Worm (Caenorhabditis elegans) whole organism, L2 larva: ENCODE data around the gene C17C3.11.

Experiments
- Y55F3AM.14 ChIP-seq: fragments of 200-800 bp; sonication (Bioruptor generic); optimal IDR thresholded peaks from 2 replicates; lab custom pipeline; 2018; ENCODE audit warnings: mild to moderate bottlenecking, missing genetic modification characterization, missing compliant biosample characterization
- ZK546.5 ChIP-seq: sonication (generic microtip); optimal IDR thresholded peaks from 2 replicates; lab custom pipeline; 2017; ENCODE audit warnings: missing biosample characterization, missing genetic modification characterization
- ceh-82 ChIP-seq: fragments of 150-350 bp; optimal IDR thresholded peaks from 2 replicates; lab custom pipeline; 2014; ENCODE audit warnings: missing biosample characterization, missing genetic modification characterization
- elt-3 ChIP-seq: sonication (generic microtip); optimal IDR thresholded peaks from 2 replicates; lab custom pipeline; 2017; ENCODE audit warnings: missing biosample characterization, missing genetic modification characterization
- fos-1 ChIP-seq: fragments of 150-350 bp; optimal IDR thresholded peaks from 2 replicates; lab custom pipeline; 2014; ENCODE audit warnings: missing biosample characterization, missing genetic modification characterization
- lin-13 ChIP-seq: fragments of 150-350 bp; optimal IDR thresholded peaks from 2 replicates; lab custom pipeline; 2014; ENCODE audit warnings: missing biosample characterization, missing genetic modification reagents, missing genetic modification characterization
- nhr-77 ChIP-seq: fragments of 150-350 bp; optimal IDR thresholded peaks from 2 replicates; lab custom pipeline; 2014; ENCODE audit warnings: missing biosample characterization, missing genetic modification characterization
- skn-1 ChIP-seq: sonication (generic microtip); optimal IDR thresholded peaks from 2 replicates; lab custom pipeline; 2017; ENCODE audit warnings: missing biosample characterization, missing genetic modification characterization
- sma-3 ChIP-seq: sonication (generic microtip); optimal IDR thresholded peaks from 2 replicates; lab custom pipeline; 2016; ENCODE audit warnings: missing genetic modification reagents, missing genetic modification characterization, missing compliant biosample characterization
- snpc-4 ChIP-seq: fragments of 150-350 bp; optimal IDR thresholded peaks from 2 replicates; lab custom pipeline; 2014; ENCODE audit warnings: missing biosample characterization, missing genetic modification characterization
- unc-62 ChIP-seq: fragments of 150-350 bp; optimal IDR thresholded peaks from 2 replicates; lab custom pipeline; 2014; ENCODE audit warnings: missing biosample characterization, missing genetic modification reagents, missing genetic modification characterization
- ztf-11 ChIP-seq: sonication (generic microtip); optimal IDR thresholded peaks from 2 replicates; lab custom pipeline; 2017; ENCODE audit warnings: missing biosample characterization, missing genetic modification characterization

DNA sequence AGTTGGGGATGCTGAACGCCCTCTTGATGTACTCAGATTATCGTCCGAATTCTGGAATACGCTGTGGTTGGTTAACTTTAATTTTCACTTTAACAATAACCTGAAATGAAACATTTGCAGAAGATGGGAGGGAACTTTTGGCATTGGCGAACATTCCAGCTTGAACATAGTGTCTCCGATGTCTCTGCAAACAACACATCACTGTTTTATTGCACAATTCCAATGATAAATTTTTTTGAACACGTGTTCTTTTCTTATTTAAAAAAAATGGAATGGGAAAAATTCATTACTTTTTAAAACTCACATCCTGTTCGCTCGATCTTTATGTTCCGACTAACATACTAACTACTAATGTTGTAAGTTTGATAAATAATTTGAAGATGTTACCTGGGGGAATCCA lies 37.2 kb upstream of the C17C3.11 start, which contains the start of gene fzy-1:
- no peak for TF ChIP-seq fos-1 (tag; lab: Kevin White, UChicago)
- TF ChIP-seq ceh-82 (tag; lab: Kevin White, UChicago) = no peak
- no peak for TF ChIP-seq snpc-4 (tag; lab: Kevin White, UChicago)
- TF ChIP-seq ZK546.5 (tag; lab: Kevin White, UChicago) = no peak
- TF ChIP-seq nhr-77 = no peak
- TF ChIP-seq unc-62 (GFP tag; lab: Kevin White, UChicago) = no peak
- TF ChIP-seq ztf-11 (tag; lab: Kevin White, UChicago) = no peak
- no peak for TF ChIP-seq sma-3 (GFP tag; lab: Kevin White, UChicago)
- no peak for TF ChIP-seq skn-1 (tag; lab: Kevin White, UChicago)
- TF ChIP-seq lin-13 (GFP tag; lab: Kevin White, UChicago) = no peak
- no peak for TF ChIP-seq elt-3
- TF ChIP-seq Y55F3AM.14 (GFP tag; lab: Kevin White, UChicago) = no peak
